Worm (Caenorhabditis elegans): ENCODE measurements around the gene lex-1.

Gene lex-1

ce11 chrIV:12078907-12079523, at the start of gene lex-1:
lex-1 (plus strand) TSS chrIV:12079473.
- TF ChIP-seq mep-1 (tag; optimal IDR thresholded peaks at IDR 0.05) (peak; percentile 46), Y75B8A.6 (GFP tag; IDR thresholded peaks at IDR 0.05) (no peak), ama-1 (optimal IDR thresholded peaks at IDR 0.05) (peak; percentile 48), dmd-9 (GFP tag; IDR thresholded peaks at IDR 0.05) (no peak), mdl-1 (tag; optimal IDR thresholded peaks at IDR 0.05) (peak in 1 of 2 experiments; percentile 84), hif-1 (tag; optimal IDR thresholded peaks at IDR 0.05) (peak in 1 of 2 experiments; percentile 1), nhr-28 (tag; optimal IDR thresholded peaks at IDR 0.05) (peak; percentile 19), ceh-20 (GFP tag; IDR thresholded peaks at IDR 0.05) (no peak), lin-38 (GFP tag; IDR thresholded peaks at IDR 0.05) (peak; percentile 81), hmg-1.1 (GFP tag; IDR thresholded peaks at IDR 0.05) (0 out of 2 replicates have a peak, but pooled peaks have one; percentile 25), dpl-1 (GFP tag; optimal IDR thresholded peaks at IDR 0.05) (peak; percentile 69), lsy-2 (tag; optimal IDR thresholded peaks at IDR 0.05) (peak in 1 of 2 experiments; percentile 64), lin-29 (GFP tag; IDR thresholded peaks at IDR 0.05) (no peak), hlh-30 (tag; optimal IDR thresholded peaks at IDR 0.05; ENCODE audit: insufficient read depth) (peak; percentile 90)

- TF ChIP-seq dmd-6 (GFP tag; IDR thresholded peaks at IDR 0.05) (0 out of 2 replicates have a peak, but pooled peaks have one; percentile 8), dpl-1 (GFP tag; optimal IDR thresholded peaks at IDR 0.05) (peak; percentile 61), hlh-30 (tag; optimal IDR thresholded peaks at IDR 0.05; ENCODE audit: insufficient read depth) (peak; percentile 12), zag-1 (tag; optimal IDR thresholded peaks at IDR 0.05) (no peak), ces-1 (GFP tag; optimal IDR thresholded peaks at IDR 0.05) (no peak), dve-1 (tag; optimal IDR thresholded peaks at IDR 0.05; ENCODE audit: insufficient read depth) (peak; percentile 39), T20F7.1 (GFP tag; optimal IDR thresholded peaks at IDR 0.05) (peak; percentile 49), spr-3 (GFP tag; optimal IDR thresholded peaks at IDR 0.05) (no peak), lin-38 (GFP tag; IDR thresholded peaks at IDR 0.05) (peak; percentile 42), mep-1 (tag; optimal IDR thresholded peaks at IDR 0.05) (peak; percentile 29), lsy-2 (tag; optimal IDR thresholded peaks at IDR 0.05) (peak in 1 of 2 experiments; percentile 79), hif-1 (tag; optimal IDR thresholded peaks at IDR 0.05) (no peak), ztf-7 (tag; optimal IDR thresholded peaks at IDR 0.05) (peak; percentile 86), daf-16 (GFP tag; optimal IDR thresholded peaks at IDR 0.05) (no peak), daf-16 (tag; optimal IDR thresholded peaks at IDR 0.05) (peak; percentile 44)
These were observed 49.5 kb upstream of the lex-1 start, which contains the start of gene T12G3.11 for ce11 chrIV:12029722-12030182. T12G3.11 (minus strand) TSS chrIV:12029772.

- TF ChIP-seq ctbp-1 (GFP tag; IDR thresholded peaks at IDR 0.05) (no peak), unc-62 (GFP tag; optimal IDR thresholded peaks at IDR 0.05 in 1 of 2) (peak in 1 of 2 experiments; percentile 63), unc-62 (tag; optimal IDR thresholded peaks at IDR 0.05) (no peak), aha-1 (tag) (peak; percentile 38)
These were observed 48.3 kb upstream of the lex-1 start, which contains the start of the genes T12G3.6 and mrpl-51 for ce11 chrIV:12031003-12031402. T12G3.6 (minus strand) TSS chrIV:12031271. mrpl-51 (plus strand) TSS chrIV:12031324.

DNA sequence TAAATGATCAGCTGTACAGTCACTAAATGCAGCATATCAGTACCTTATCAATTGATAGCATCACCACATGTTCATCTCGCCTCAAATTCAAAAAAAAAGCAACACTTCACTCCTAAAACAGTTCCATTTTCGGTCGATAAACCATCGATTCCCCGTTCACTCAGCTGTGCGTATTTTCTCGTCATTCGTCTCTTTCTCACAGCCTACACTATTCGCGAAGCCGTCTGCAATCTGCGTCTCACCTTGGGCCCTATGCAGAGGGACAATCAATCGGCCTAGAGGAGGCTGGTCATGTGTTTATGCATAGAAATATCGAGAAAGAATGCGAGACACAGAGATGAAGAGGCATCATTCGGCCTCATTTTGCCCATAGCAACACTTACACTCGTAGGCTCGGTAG, 46.9 kb upstream of the lex-1 start:
- TF ChIP-seq lin-38 (GFP tag; IDR thresholded peaks at IDR 0.05) = peak; percentile 73
- peak; percentile 90 for TF ChIP-seq T26A8.4 (GFP tag; IDR thresholded peaks at IDR 0.05)
- no peak for TF ChIP-seq zag-1 (tag; optimal IDR thresholded peaks at IDR 0.05)
- TF ChIP-seq nhr-42 (GFP tag; IDR thresholded peaks at IDR 0.05) = peak; percentile 66; the same call in 1 of the 2 replicates
- peak; percentile 99 for TF ChIP-seq dmd-6 (GFP tag; IDR thresholded peaks at IDR 0.05)
- no peak for TF ChIP-seq ztf-11 (tag; optimal IDR thresholded peaks at IDR 0.05)
- peak; percentile 28 for TF ChIP-seq nhr-25 (tag; optimal IDR thresholded peaks at IDR 0.05; ENCODE audit: borderline replicate concordance, insufficient read depth)
- TF ChIP-seq rbr-2 (tag; optimal IDR thresholded peaks at IDR 0.05) = peak; percentile 83
- no peak for TF ChIP-seq ceh-44 (GFP tag; IDR thresholded peaks at IDR 0.05)
- TF ChIP-seq nhr-102 (tag; optimal IDR thresholded peaks at IDR 0.05) = peak; percentile 87
- TF ChIP-seq nhr-111 (GFP tag; optimal IDR thresholded peaks at IDR 0.05) = peak; percentile 24
- no peak for TF ChIP-seq spr-3 (GFP tag; optimal IDR thresholded peaks at IDR 0.05)
- TF ChIP-seq php-3 (GFP tag; IDR thresholded peaks at IDR 0.05) = peak; percentile 77
- no peak for TF ChIP-seq lir-3 (tag; optimal IDR thresholded peaks at IDR 0.05)
- TF ChIP-seq mes-2 (tag; optimal IDR thresholded peaks at IDR 0.05; ENCODE audit: poor library complexity, severe bottlenecking) = peak; percentile 74
- TF ChIP-seq lin-39 (tag; optimal IDR thresholded peaks at IDR 0.05) = no peak
- peak; percentile 66 for TF ChIP-seq nhr-6 (tag; optimal IDR thresholded peaks at IDR 0.05)
- peak; percentile 49 for TF ChIP-seq sdz-12 (GFP tag; optimal IDR thresholded peaks at IDR 0.05)
- no peak for TF ChIP-seq Y105C5A.15 (GFP tag; IDR thresholded peaks at IDR 0.05)
- peak; percentile 85 for TF ChIP-seq ceh-28 (tag; optimal IDR thresholded peaks at IDR 0.05)
- peak; percentile 90 for TF ChIP-seq ztf-7 (tag; optimal IDR thresholded peaks at IDR 0.05)
- no peak for TF ChIP-seq lin-15B (tag; optimal IDR thresholded peaks at IDR 0.05)
